Fruit fly (Drosophila melanogaster): ENCODE results near the gene betaCOP.

betaCOP gene

dm6 chrX:18370775-18371735 is 14.0 kb downstream of the betaCOP start (continued):
- TF ChIP-seq slbo (GFP tag; IDR thresholded peaks at IDR 0.05) (peak; percentile 47; the same call in 1 of the 2 replicates), TFAM (GFP tag; optimal IDR thresholded peaks at IDR 0.05) (no peak), Scr (GFP tag; IDR thresholded peaks at IDR 0.05; ENCODE audit: partially characterized antibody) (peak; percentile 98), CG11456 (GFP tag; IDR thresholded peaks at IDR 0.05) (peak; percentile 72; the same call in 2 of the 3 replicates), CG17568 (GFP tag; optimal IDR thresholded peaks at IDR 0.05) (no peak), ttk (GFP tag; IDR thresholded peaks at IDR 0.05) (no peak), Dad (GFP tag; optimal IDR thresholded peaks at IDR 0.05) (peak; percentile 6), Fer1 (GFP tag; optimal IDR thresholded peaks at IDR 0.05) (no peak), CG15696 (tag; optimal IDR thresholded peaks at IDR 0.05) (peak; percentile 14), CG31388 (GFP tag; optimal IDR thresholded peaks at IDR 0.05) (no peak), Dip2 (GFP tag; IDR thresholded peaks at IDR 0.05) (no peak), CG9797 (GFP tag; optimal IDR thresholded peaks at IDR 0.05) (peak; percentile 93), maf-S (GFP tag; optimal IDR thresholded peaks at IDR 0.05) (peak; percentile 52), nom (GFP tag; optimal IDR thresholded peaks at IDR 0.05) (peak; percentile 98), sna (GFP tag; IDR thresholded peaks at IDR 0.05; ENCODE audit: partially characterized antibody) (peak; percentile 98), CG2116 (GFP tag; optimal IDR thresholded peaks at IDR 0.05) (peak; percentile 92), Abd-B (GFP tag; optimal IDR thresholded peaks at IDR 0.05) (peak; percentile 13), Blimp-1 (GFP tag; optimal IDR thresholded peaks at IDR 0.05) (no peak), CG14710 (tag; optimal IDR thresholded peaks at IDR 0.05) (peak; percentile 83), CG17186 (GFP tag; optimal IDR thresholded peaks at IDR 0.05) (peak; percentile 96), Mrtf (GFP tag; IDR thresholded peaks at IDR 0.05) (no peak), CG30403 (GFP tag; optimal IDR thresholded peaks at IDR 0.05) (peak; percentile 31), YL-1 (GFP tag; optimal IDR thresholded peaks at IDR 0.05) (peak; percentile 95), Myb (GFP tag; optimal IDR thresholded peaks at IDR 0.05) (peak; percentile 79), cas (GFP tag; IDR thresholded peaks at IDR 0.05) (no peak), CG12236 (GFP tag; optimal IDR thresholded peaks at IDR 0.05) (no peak), CG7786 (GFP tag; optimal IDR thresholded peaks at IDR 0.05) (peak; percentile 50), CG3163 (GFP tag; optimal IDR thresholded peaks at IDR 0.05) (peak; percentile 20), Drgx (GFP tag; IDR thresholded peaks at IDR 0.05) (peak; percentile 89), CG12769 (tag; optimal IDR thresholded peaks at IDR 0.05) (peak; percentile 53), CG32532 (GFP tag; IDR thresholded peaks at IDR 0.05) (peak; percentile 30), eve (GFP tag; optimal IDR thresholded peaks at IDR 0.05) (no peak), gem (tag; optimal IDR thresholded peaks at IDR 0.05) (no peak), nmo (GFP tag; optimal IDR thresholded peaks at IDR 0.05) (peak; percentile 43), CG2875 (GFP tag; optimal IDR thresholded peaks at IDR 0.05) (no peak), lab (GFP tag; optimal IDR thresholded peaks at IDR 0.05) (peak; percentile 31), CG2889 (GFP tag; IDR thresholded peaks at IDR 0.05) (no peak), Atf6 (GFP tag; IDR thresholded peaks at IDR 0.05) (peak; percentile 25; the same call in 1 of the 2 replicates), CG10462 (GFP tag; optimal IDR thresholded peaks at IDR 0.05) (no peak), CG10654 (GFP tag; optimal IDR thresholded peaks at IDR 0.05) (peak; percentile 23), Deaf1 (tag; optimal IDR thresholded peaks at IDR 0.05) (no peak), vfl (GFP tag; optimal IDR thresholded peaks at IDR 0.05) (peak; percentile 46), knrl (GFP tag; IDR thresholded peaks at IDR 0.05; ENCODE audit: partially characterized antibody) (peak; percentile 99), CG13296 (GFP tag; optimal IDR thresholded peaks at IDR 0.05) (peak; percentile 7), fu2 (GFP tag; optimal IDR thresholded peaks at IDR 0.05) (no peak), CG4617 (GFP tag; optimal IDR thresholded peaks at IDR 0.05; ENCODE audit: borderline replicate concordance) (peak; percentile 84), Six4 (GFP tag; optimal IDR thresholded peaks at IDR 0.05) (no peak), CG17912 (GFP tag; optimal IDR thresholded peaks at IDR 0.05) (no peak)
